Fruit fly (Drosophila melanogaster) whole organism, embryonic: ENCODE results near the gene aph-1.

ENCODE experiments used
- ATbp ChIP-seq: fragments of 200-800 bp; sonication (Bioruptor generic); optimal IDR thresholded peaks from 2 replicates; lab custom pipeline; 2017; ENCODE audit warnings: missing biosample characterization, mild to moderate bottlenecking, missing genetic modification characterization, missing genetic modification reagents
- Aef1 ChIP-seq: fragments of 200-800 bp; sonication (Bioruptor generic); IDR thresholded peaks from 3 replicates; pipeline ENCODE4 v1.3.6; 2022; ENCODE audit warnings: missing biosample characterization, missing genetic modification characterization
- Awh ChIP-seq: fragments of 200-800 bp; sonication (Bioruptor generic); IDR thresholded peaks from 2 replicates; pipeline ENCODE4, ENCODE4 v1.3.6; 2022; ENCODE audit warnings: missing biosample characterization, missing genetic modification characterization
- BtbVII ChIP-seq: fragments of 200-800 bp; sonication (Bioruptor generic); optimal IDR thresholded peaks from 3 replicates; lab custom pipeline; 2017; ENCODE audit warnings: missing biosample characterization, mild to moderate bottlenecking, missing genetic modification characterization
- C15 ChIP-seq: fragments of 200-800 bp; sonication (Bioruptor generic); IDR thresholded peaks from 3 replicates; pipeline ENCODE4 v1.3.6; 2022; ENCODE audit warnings: missing biosample characterization, missing genetic modification characterization
- CG10462 ChIP-seq: fragments of 200-800 bp; sonication (Bioruptor generic); optimal IDR thresholded peaks from 2 replicates; lab custom pipeline; 2016; ENCODE audit warnings: missing biosample characterization, missing genetic modification characterization
- CG11085 ChIP-seq: fragments of 200-800 bp; sonication (Bioruptor generic); IDR thresholded peaks from 2 replicates; pipeline ENCODE4 v1.3.6; 2022; ENCODE audit warnings: missing biosample characterization, missing genetic modification characterization
- CG1602 ChIP-seq: fragments of 200-800 bp; sonication (Bioruptor generic); optimal IDR thresholded peaks from 3 replicates; lab custom pipeline; 2016; ENCODE audit warnings: missing biosample characterization, missing genetic modification characterization
- CG1603 ChIP-seq: fragments of 200-800 bp; sonication (Bioruptor generic); optimal IDR thresholded peaks from 2 replicates; lab custom pipeline; 2019; ENCODE audit warnings: missing biosample characterization, mild to moderate bottlenecking, missing genetic modification characterization, moderate library complexity
- CG1647 ChIP-seq: fragments of 200-800 bp; sonication (Bioruptor generic); optimal IDR thresholded peaks from 3 replicates; lab custom pipeline; 2016; ENCODE audit warnings: missing biosample characterization, missing genetic modification characterization
- CG16779 ChIP-seq: fragments of 200-800 bp; sonication (Bioruptor generic); IDR thresholded peaks from 2 replicates; pipeline ENCODE4 v1.3.6; 2022; ENCODE audit warnings: missing biosample characterization, missing genetic modification characterization
- CG16813 ChIP-seq: fragments of 200-800 bp; sonication (Bioruptor generic); IDR thresholded peaks from 3 replicates; pipeline ENCODE4 v1.3.6; 2022; ENCODE audit warnings: missing biosample characterization, missing genetic modification characterization; ENCODE audit not compliant: partially characterized antibody
- CG2120 ChIP-seq: fragments of 200-800 bp; sonication (Bioruptor generic); optimal IDR thresholded peaks from 3 replicates; lab custom pipeline; 2016; ENCODE audit warnings: missing biosample characterization, missing genetic modification characterization
- CG2875 ChIP-seq: fragments of 200-800 bp; sonication (Bioruptor generic); optimal IDR thresholded peaks from 2 replicates; lab custom pipeline; 2017; ENCODE audit warnings: missing biosample characterization, mild to moderate bottlenecking, missing genetic modification characterization, missing genetic modification reagents
- CG33557 ChIP-seq: fragments of 200-800 bp; sonication (Bioruptor generic); optimal IDR thresholded peaks from 2 replicates; lab custom pipeline; 2019; ENCODE audit warnings: missing biosample characterization, mild to moderate bottlenecking, missing genetic modification characterization, moderate library complexity
- CG3407 ChIP-seq: fragments of 200-800 bp; sonication (Bioruptor generic); optimal IDR thresholded peaks from 2 replicates; lab custom pipeline; 2018; ENCODE audit warnings: missing biosample characterization, mild to moderate bottlenecking, missing genetic modification characterization
- CG5180 ChIP-seq: fragments of 200-800 bp; sonication (Bioruptor generic); optimal IDR thresholded peaks from 3 replicates; lab custom pipeline; 2017; ENCODE audit warnings: missing biosample characterization, missing genetic modification characterization, mild to moderate bottlenecking, moderate library complexity, missing genetic modification reagents
- CG5245 ChIP-seq: fragments of 200-800 bp; sonication (Bioruptor generic); optimal IDR thresholded peaks from 3 replicates; lab custom pipeline; 2016; ENCODE audit warnings: missing biosample characterization, missing genetic modification characterization
- CG5953 ChIP-seq: fragments of 200-800 bp; sonication (Bioruptor generic); IDR thresholded peaks from 2 replicates; pipeline ENCODE4 v1.3.6; 2022; ENCODE audit warnings: missing biosample characterization, missing genetic modification characterization
- CG6272 ChIP-seq: fragments of 200-800 bp; sonication (Bioruptor generic); IDR thresholded peaks from 2 replicates; pipeline ENCODE4 v1.3.6; 2022; ENCODE audit warnings: missing biosample characterization, missing genetic modification characterization
- CG7987 ChIP-seq: fragments of 200-800 bp; sonication (Bioruptor generic); optimal IDR thresholded peaks from 2 replicates; lab custom pipeline; 2018; ENCODE audit warnings: missing biosample characterization, mild to moderate bottlenecking, missing genetic modification characterization, moderate library complexity
- CG8359 ChIP-seq: fragments of 200-800 bp; sonication (Bioruptor generic); optimal IDR thresholded peaks from 2 replicates; lab custom pipeline; 2017; ENCODE audit warnings: missing biosample characterization, mild to moderate bottlenecking, missing genetic modification characterization, borderline replicate concordance
- CG8478 ChIP-seq: fragments of >200 bp; optimal IDR thresholded peaks from 2 replicates; lab custom pipeline; 2018
- CG9932 ChIP-seq: fragments of 200-800 bp; sonication (Bioruptor generic); IDR thresholded peaks from 2 replicates; pipeline ENCODE4 v1.3.6; 2022; ENCODE audit warnings: missing biosample characterization, missing genetic modification characterization
- Dad ChIP-seq: fragments of 200-800 bp; sonication (Bioruptor generic); optimal IDR thresholded peaks from 3 replicates; lab custom pipeline; 2016; ENCODE audit warnings: missing biosample characterization, missing genetic modification characterization
- Elba2 ChIP-seq: fragments of 200-800 bp; sonication (Bioruptor generic); optimal IDR thresholded peaks from 3 replicates; lab custom pipeline; 2016; ENCODE audit warnings: missing biosample characterization, missing genetic modification characterization
- H15 ChIP-seq: fragments of 200-800 bp; sonication (Bioruptor generic); IDR thresholded peaks from 3 replicates; pipeline ENCODE4 v1.3.6; 2022; ENCODE audit warnings: missing biosample characterization, missing genetic modification characterization
- HLH3B ChIP-seq: fragments of 200-800 bp; sonication (Bioruptor generic); IDR thresholded peaks from 2 replicates; pipeline ENCODE4 v1.3.6; 2022; ENCODE audit warnings: missing biosample characterization, missing genetic modification characterization
- Hr3 ChIP-seq: fragments of 200-800 bp; sonication (Bioruptor generic); optimal IDR thresholded peaks from 3 replicates; lab custom pipeline; 2016; ENCODE audit warnings: missing biosample characterization, missing genetic modification characterization
- Hr51 ChIP-seq, 2 experiments: fragments of 200-800 bp; sonication (Bioruptor generic); optimal IDR thresholded peaks; 2 replicates in 1 of 2; 3 replicates in 1 of 2; lab custom pipeline; 2016 to 2018; ENCODE audit warnings: missing biosample characterization in 2 of 2, missing genetic modification characterization in 2 of 2, mild to moderate bottlenecking in 1 of 2, moderate library complexity in 1 of 2
- Lhr ChIP-seq: fragments of 200-800 bp; sonication (Bioruptor generic); optimal IDR thresholded peaks from 3 replicates; lab custom pipeline; 2017; ENCODE audit warnings: mild to moderate bottlenecking, missing biosample characterization, missing genetic modification reagents, missing genetic modification characterization
- MBD-R2 ChIP-seq: fragments of 200-800 bp; sonication (Bioruptor generic); IDR thresholded peaks from 2 replicates; pipeline ENCODE4 v1.3.6; 2022; ENCODE audit warnings: missing biosample characterization, missing genetic modification characterization
- Oli ChIP-seq: fragments of 200-800 bp; sonication (Bioruptor generic); optimal IDR thresholded peaks from 2 replicates; lab custom pipeline; 2018; ENCODE audit warnings: missing biosample characterization, mild to moderate bottlenecking, missing genetic modification characterization, moderate library complexity
- Rx ChIP-seq: fragments of 200-800 bp; sonication (Bioruptor generic); IDR thresholded peaks from 2 replicates; pipeline ENCODE4 v1.3.6; 2022; ENCODE audit warnings: missing biosample characterization, missing genetic modification characterization
- dm ChIP-seq: fragments of 200-800 bp; sonication (Bioruptor generic); optimal IDR thresholded peaks from 3 replicates; lab custom pipeline; 2016; ENCODE audit warnings: missing biosample characterization, missing genetic modification characterization
- ems ChIP-seq: fragments of 200-800 bp; sonication (Bioruptor generic); optimal IDR thresholded peaks from 3 replicates; lab custom pipeline; 2016; ENCODE audit warnings: missing biosample characterization, missing genetic modification characterization
- eve ChIP-seq, 2 experiments: fragments of >200 bp; optimal IDR thresholded peaks; 2 replicates each; lab custom pipeline; 2017; ENCODE audit warnings: missing biosample characterization in 2 of 2, missing genetic modification characterization in 2 of 2
- fu2 ChIP-seq: fragments of 200-800 bp; sonication (Bioruptor generic); optimal IDR thresholded peaks from 2 replicates; lab custom pipeline; 2016; ENCODE audit warnings: missing biosample characterization, missing genetic modification characterization
- gce ChIP-seq: fragments of 200-800 bp; sonication (Bioruptor generic); IDR thresholded peaks from 3 replicates; pipeline ENCODE4 v1.3.6; 2022; ENCODE audit warnings: missing biosample characterization, missing genetic modification characterization
- gfzf ChIP-seq: fragments of 200-800 bp; sonication (Bioruptor generic); optimal IDR thresholded peaks from 2 replicates; lab custom pipeline; 2016; ENCODE audit warnings: missing biosample characterization, mild to moderate bottlenecking, missing genetic modification characterization, moderate library complexity
- kay ChIP-seq: fragments of 200-800 bp; sonication (Bioruptor generic); optimal IDR thresholded peaks from 2 replicates; lab custom pipeline; 2016; ENCODE audit warnings: missing biosample characterization, missing genetic modification characterization
- ken ChIP-seq: fragments of 200-800 bp; sonication (Bioruptor generic); IDR thresholded peaks from 3 replicates; pipeline ENCODE4 v1.3.6; 2022; ENCODE audit warnings: missing biosample characterization, missing genetic modification characterization
- lilli ChIP-seq: fragments of 200-800 bp; sonication (Bioruptor generic); optimal IDR thresholded peaks from 3 replicates; lab custom pipeline; 2016; ENCODE audit warnings: missing biosample characterization, missing genetic modification characterization
- nmo ChIP-seq: fragments of 200-800 bp; sonication (Bioruptor generic); optimal IDR thresholded peaks from 2 replicates; lab custom pipeline; 2018; ENCODE audit warnings: missing biosample characterization, mild to moderate bottlenecking, missing genetic modification characterization, moderate library complexity
- pho ChIP-seq: fragments of 200-800 bp; sonication (Bioruptor generic); optimal IDR thresholded peaks from 2 replicates; lab custom pipeline; 2016; ENCODE audit warnings: missing biosample characterization, missing genetic modification characterization
- ranshi ChIP-seq: fragments of 200-800 bp; sonication (Bioruptor generic); IDR thresholded peaks from 2 replicates; pipeline ENCODE4 v1.3.6; 2022; ENCODE audit warnings: missing biosample characterization, missing genetic modification characterization
- sc ChIP-seq, 3 experiments: fragments of >200 bp in 2 of 3; fragments of 200-800 bp in 1 of 3; sonication (Bioruptor generic) in 1 of 3; optimal IDR thresholded peaks; 2 replicates in 2 of 3; 3 replicates in 1 of 3; lab custom pipeline; 2017; ENCODE audit warnings: mild to moderate bottlenecking in 1 of 3, missing biosample characterization in 1 of 3, missing genetic modification characterization in 1 of 3, missing genetic modification reagents in 1 of 3
- seq ChIP-seq: fragments of 200-800 bp; sonication (Bioruptor generic); IDR thresholded peaks from 2 replicates; pipeline ENCODE4 v1.3.6; 2022; ENCODE audit warnings: missing biosample characterization, missing genetic modification characterization
- ttk ChIP-seq: fragments of 200-800 bp; sonication (Bioruptor generic); IDR thresholded peaks from 2 replicates; pipeline ENCODE4 v2.1.2; 2022; ENCODE audit warnings: missing biosample characterization, missing genetic modification characterization
- z ChIP-seq: fragments of 200-800 bp; sonication (Bioruptor generic); IDR thresholded peaks from 3 replicates; pipeline ENCODE4 v1.3.6; 2022; ENCODE audit warnings: missing biosample characterization, missing genetic modification characterization

Gene aph-1

DNA sequence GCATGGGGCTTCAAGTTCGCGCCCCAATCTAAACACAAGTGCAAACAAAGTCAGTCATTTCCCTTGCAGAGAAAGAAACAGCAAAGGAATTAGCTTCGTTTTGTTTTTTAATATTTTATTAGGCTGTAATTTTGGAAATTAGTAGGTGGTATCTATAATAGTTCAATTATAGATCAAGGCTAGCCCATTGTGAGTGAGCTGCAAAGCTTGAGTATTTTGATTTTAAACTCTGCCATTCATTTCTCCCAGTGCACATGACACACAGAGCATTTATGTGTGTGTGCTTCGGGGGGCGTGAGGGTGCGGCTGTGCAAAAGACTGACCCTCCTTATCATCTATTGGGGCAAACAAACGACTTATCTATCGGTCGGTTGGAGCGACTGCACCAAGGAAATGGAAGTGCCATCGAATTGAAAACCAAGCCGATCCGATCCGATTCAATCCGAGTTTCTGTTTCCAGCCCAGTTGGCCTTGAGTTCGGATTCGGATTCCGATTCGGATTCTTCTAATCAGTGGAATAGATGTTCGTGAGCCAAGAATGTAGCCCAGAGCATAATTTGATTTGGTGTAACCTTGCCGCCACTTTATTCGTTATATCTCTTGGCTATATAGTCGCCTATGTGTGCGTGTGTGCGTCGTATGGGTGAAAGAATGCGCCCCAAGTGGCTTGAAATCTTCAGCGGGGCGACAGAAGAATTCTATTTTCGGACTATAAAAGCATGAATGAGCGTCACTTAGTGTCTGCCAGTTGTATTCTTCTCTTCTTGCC, 34.5 kb upstream of the aph-1 start (continued):
- TF ChIP-seq ems (GFP tag; lab: Kevin White, UChicago) (peak; percentile 23), H15 (GFP tag; lab: Robert Waterston, UW) (0 out of 3 replicates have a peak, but pooled peaks have one; percentile 36), nmo (peak; percentile 29), fu2 (GFP tag; lab: Kevin White, UChicago) (no peak), kay (GFP tag; lab: Kevin White, UChicago) (peak; percentile 50), CG2120 (peak; percentile 22), CG1603 (tag; lab: Kevin White, UChicago) (peak; percentile 26), Elba2 (GFP tag; lab: Kevin White, UChicago) (no peak), dm (no peak), CG9932 (GFP tag; lab: Robert Waterston, UW) (peak; percentile 26; the same call in 1 of the 2 replicates), CG16779 (GFP tag; lab: Robert Waterston, UW) (no peak), CG7987 (no peak), CG3407 (no peak), ATbp (GFP tag; lab: Kevin White, UChicago) (peak; percentile 20), CG2875 (no peak), gce (GFP tag; lab: Robert Waterston, UW) (0 out of 3 replicates have a peak, but pooled peaks have one; percentile 34), seq (GFP tag; lab: Robert Waterston, UW) (no peak), z (GFP tag; lab: Robert Waterston, UW) (no peak), Awh (GFP tag; lab: Robert Waterston, UW) (no peak), HLH3B (GFP tag; lab: Robert Waterston, UW) (peak; percentile 27), CG10462 (GFP tag; lab: Kevin White, UChicago) (no peak), Oli (tag; lab: Kevin White, UChicago) (peak; percentile 45), sc (optimal IDR thresholded peaks at IDR 0.05; lab: Kevin White, UChicago) (no peak), sc (GFP tag; optimal IDR thresholded peaks at IDR 0.05; lab: Kevin White, UChicago) (no peak), MBD-R2 (no peak), Dad (GFP tag; lab: Kevin White, UChicago) (no peak), CG5953 (GFP tag; lab: Robert Waterston, UW) (no peak), CG16813 (GFP tag; lab: Robert Waterston, UW) (no peak), Hr3 (GFP tag; lab: Kevin White, UChicago) (peak; percentile 10), ttk (GFP tag; lab: Robert Waterston, UW) (no peak), CG8478 (lab: Kevin White, UChicago) (no peak), CG1602 (no peak), CG5245 (GFP tag; lab: Kevin White, UChicago) (no peak), Hr51 (GFP tag; optimal IDR thresholded peaks at IDR 0.05; lab: Kevin White, UChicago) (peak; percentile 35 to 79), eve (GFP tag; optimal IDR thresholded peaks at IDR 0.05; lab: Kevin White, UChicago) (no peak), BtbVII (no peak), C15 (no peak), Aef1 (0 out of 3 replicates have a peak, but pooled peaks have one; percentile 25), CG8359 (GFP tag; lab: Kevin White, UChicago) (no peak), CG1647 (GFP tag; lab: Kevin White, UChicago) (no peak), pho (GFP tag; lab: Kevin White, UChicago) (no peak), CG6272 (no peak), CG11085 (no peak), Rx (GFP tag; lab: Robert Waterston, UW) (peak; percentile 62; the same call in 1 of the 2 replicates), lilli (GFP tag; lab: Kevin White, UChicago) (peak; percentile 20), CG5180 (GFP tag; lab: Kevin White, UChicago) (no peak), gfzf (GFP tag; lab: Kevin White, UChicago) (no peak), CG33557 (GFP tag; lab: Kevin White, UChicago) (no peak), ken (GFP tag; lab: Robert Waterston, UW) (no peak), Lhr (GFP tag; lab: Kevin White, UChicago) (no peak), ranshi (GFP tag; lab: Robert Waterston, UW) (no peak)
